Worm (Caenorhabditis elegans) whole organism, L1 larva: Measurements from ENCODE around the gene scl-5.
A peak's percentile ranks its signal among the peaks of the same experiment; 100 is the strongest.

Source experiments
- C34B4.2 ChIP-seq: sonication (generic microtip); optimal IDR thresholded peaks from 2 replicates; lab custom pipeline; 2017; ENCODE audit warnings: mild to moderate bottlenecking, missing genetic modification characterization, missing compliant biosample characterization
- Y116A8C.19 ChIP-seq: sonication (generic microtip); optimal IDR thresholded peaks from 2 replicates; lab custom pipeline; 2016; ENCODE audit warnings: missing compliant biosample characterization, missing genetic modification characterization, borderline replicate concordance
- aly-2 ChIP-seq: fragments of 150-350 bp; optimal IDR thresholded peaks from 2 replicates; lab custom pipeline; 2014; ENCODE audit warnings: missing biosample characterization, missing genetic modification characterization
- ama-1 ChIP-seq: fragments of 150-350 bp; optimal IDR thresholded peaks from 2 replicates; lab custom pipeline; 2014
- ceh-82 ChIP-seq, 3 experiments: fragments of 150-350 bp in 1 of 3; sonication (generic microtip) in 2 of 3; optimal IDR thresholded peaks; 2 replicates each; lab custom pipeline; 2014 to 2017; ENCODE audit warnings: missing biosample characterization in 3 of 3, missing genetic modification characterization in 3 of 3
- ceh-90 ChIP-seq: sonication (generic microtip); optimal IDR thresholded peaks from 2 replicates; lab custom pipeline; 2016; ENCODE audit warnings: missing genetic modification characterization, missing compliant biosample characterization
- dpl-1 ChIP-seq, 3 experiments: fragments of 150-350 bp in 2 of 3; sonication (generic microtip) in 1 of 3; optimal IDR thresholded peaks; 2 replicates each; lab custom pipeline; 2014 to 2017; ENCODE audit warnings: missing biosample characterization in 3 of 3, missing genetic modification characterization in 3 of 3, missing genetic modification reagents in 3 of 3
- efl-1 ChIP-seq, 4 experiments: fragments of 150-350 bp; optimal IDR thresholded peaks in 3 of 4; peaks in 1 of 4; 1 replicate in 1 of 4; 2 replicates in 3 of 4; lab custom pipeline; 2014; ENCODE audit warnings: missing biosample characterization in 2 of 4, missing genetic modification characterization in 2 of 4, missing genetic modification reagents in 2 of 4
- egl-13 ChIP-seq: sonication (generic microtip); optimal IDR thresholded peaks from 2 replicates; lab custom pipeline; 2016; ENCODE audit warnings: missing genotype, missing genetic modification reagents, missing genetic modification characterization, missing compliant biosample characterization
- elt-2 ChIP-seq: sonication (generic microtip); optimal IDR thresholded peaks from 2 replicates; lab custom pipeline; 2016; ENCODE audit warnings: missing genetic modification characterization, mild to moderate bottlenecking, inconsistent platforms, missing compliant biosample characterization, missing genetic modification reagents
- elt-3 ChIP-seq, 6 experiments: fragments of 150-350 bp in 1 of 6; sonication (generic microtip); optimal IDR thresholded peaks; 2 replicates each; lab custom pipeline; 2017 to 2018; ENCODE audit warnings: missing biosample characterization in 6 of 6, missing genetic modification characterization in 6 of 6, inconsistent platforms in 1 of 6
- fkh-4 ChIP-seq: sonication (generic microtip); optimal IDR thresholded peaks from 2 replicates; lab custom pipeline; 2016; ENCODE audit warnings: missing compliant biosample characterization, missing genetic modification characterization, borderline replicate concordance
- fkh-8 ChIP-seq: sonication (generic microtip); optimal IDR thresholded peaks from 2 replicates; lab custom pipeline; 2016; ENCODE audit warnings: mild to moderate bottlenecking, missing genetic modification characterization, missing compliant biosample characterization
- fos-1 ChIP-seq: fragments of 150-350 bp; optimal IDR thresholded peaks from 2 replicates; lab custom pipeline; 2014; ENCODE audit warnings: missing biosample characterization, missing genetic modification characterization
- jun-1 ChIP-seq: fragments of 150-350 bp; optimal IDR thresholded peaks from 2 replicates; lab custom pipeline; 2014; ENCODE audit warnings: missing biosample characterization, missing genetic modification reagents, missing genetic modification characterization
- lin-13 ChIP-seq: fragments of 150-350 bp; optimal IDR thresholded peaks from 2 replicates; lab custom pipeline; 2014; ENCODE audit warnings: missing biosample characterization, missing genetic modification reagents, missing genetic modification characterization
- lin-15B ChIP-seq: fragments of 150-350 bp; sonication (generic microtip); optimal IDR thresholded peaks from 3 replicates; lab custom pipeline; 2014; ENCODE audit warnings: missing biosample characterization, missing genetic modification characterization
- lin-39 ChIP-seq: fragments of 150-350 bp; optimal IDR thresholded peaks from 2 replicates; lab custom pipeline; 2014; ENCODE audit warnings: missing biosample characterization, missing genetic modification reagents, missing genetic modification characterization
- lir-3 ChIP-seq: sonication (generic microtip); optimal IDR thresholded peaks from 2 replicates; lab custom pipeline; 2016; ENCODE audit warnings: mild to moderate bottlenecking, missing genetic modification characterization, moderate library complexity, missing compliant biosample characterization; ENCODE audit not compliant: poor library complexity
- lsy-2 ChIP-seq, 2 experiments: fragments of 150-350 bp; optimal IDR thresholded peaks; 2 replicates each; lab custom pipeline; 2014; ENCODE audit warnings: missing biosample characterization in 2 of 2, missing genetic modification characterization in 2 of 2
- mdl-1 ChIP-seq, 2 experiments: fragments of 150-350 bp; optimal IDR thresholded peaks; 2 replicates each; lab custom pipeline; 2014 to 2017; ENCODE audit warnings: missing biosample characterization in 2 of 2, missing genetic modification characterization in 2 of 2, inconsistent platforms in 1 of 2
- mep-1 ChIP-seq: fragments of 150-350 bp; optimal IDR thresholded peaks from 2 replicates; lab custom pipeline; 2014; ENCODE audit warnings: missing biosample characterization, missing genetic modification characterization
- nhr-12 ChIP-seq: sonication (generic microtip); optimal IDR thresholded peaks from 2 replicates; lab custom pipeline; 2017; ENCODE audit warnings: missing biosample characterization, missing genetic modification characterization
- nhr-20 ChIP-seq: sonication (generic microtip); optimal IDR thresholded peaks from 2 replicates; lab custom pipeline; 2016; ENCODE audit warnings: mild to moderate bottlenecking, missing genetic modification characterization, missing compliant biosample characterization
- nhr-76 ChIP-seq: sonication (generic microtip); optimal IDR thresholded peaks from 2 replicates; lab custom pipeline; 2017; ENCODE audit warnings: missing biosample characterization, missing genetic modification characterization
- nhr-84 ChIP-seq: sonication (generic microtip); optimal IDR thresholded peaks from 2 replicates; lab custom pipeline; 2017; ENCODE audit warnings: missing biosample characterization, missing genetic modification characterization
- nhr-85 ChIP-seq: sonication (generic microtip); peaks from one replicate; lab custom pipeline; 2016; ENCODE audit warnings: missing genetic modification characterization, inconsistent platforms, missing compliant biosample characterization
- nhr-90 ChIP-seq: sonication (generic microtip); optimal IDR thresholded peaks from 2 replicates; lab custom pipeline; 2016; ENCODE audit warnings: mild to moderate bottlenecking, missing genetic modification characterization, missing compliant biosample characterization; ENCODE audit not compliant: poor library complexity
- pax-3 ChIP-seq: fragments of 200-800 bp; sonication (Bioruptor generic); optimal IDR thresholded peaks from 2 replicates; lab custom pipeline; 2018; ENCODE audit warnings: mild to moderate bottlenecking, missing genetic modification characterization, moderate library complexity, missing compliant biosample characterization
- pqm-1 ChIP-seq: sonication (generic microtip); optimal IDR thresholded peaks from 3 replicates; lab custom pipeline; 2017; ENCODE audit warnings: missing biosample characterization, missing genetic modification characterization
- skn-1 ChIP-seq: fragments of 150-350 bp; optimal IDR thresholded peaks from 2 replicates; lab custom pipeline; 2014; ENCODE audit warnings: missing biosample characterization, missing genetic modification characterization
- snu-23 ChIP-seq: sonication (generic microtip); optimal IDR thresholded peaks from 2 replicates; lab custom pipeline; 2016; ENCODE audit warnings: missing genetic modification characterization, missing compliant biosample characterization
- sptf-1 ChIP-seq: fragments of 150-350 bp; optimal IDR thresholded peaks from 2 replicates; lab custom pipeline; 2014; ENCODE audit warnings: missing biosample characterization, missing genetic modification characterization
- sup-37 ChIP-seq: fragments of 200-800 bp; sonication (Bioruptor generic); optimal IDR thresholded peaks from 2 replicates; lab custom pipeline; 2018; ENCODE audit warnings: mild to moderate bottlenecking, missing genetic modification characterization, missing compliant biosample characterization
- swsn-7 ChIP-seq: sonication (generic microtip); optimal IDR thresholded peaks from 2 replicates; lab custom pipeline; 2016; ENCODE audit warnings: missing genetic modification characterization, missing compliant biosample characterization
- tbx-2 ChIP-seq: sonication (generic microtip); optimal IDR thresholded peaks from 2 replicates; lab custom pipeline; 2016; ENCODE audit warnings: missing genetic modification characterization, missing compliant biosample characterization
- tlp-1 ChIP-seq: fragments of 150-350 bp; optimal IDR thresholded peaks from 2 replicates; lab custom pipeline; 2014; ENCODE audit warnings: missing biosample characterization, missing genetic modification characterization
- unc-130 ChIP-seq: fragments of 150-350 bp; optimal IDR thresholded peaks from 2 replicates; lab custom pipeline; 2017; ENCODE audit warnings: missing biosample characterization, missing genetic modification characterization, inconsistent platforms
- unc-30 ChIP-seq: sonication (generic microtip); optimal IDR thresholded peaks from 2 replicates; lab custom pipeline; 2017; ENCODE audit warnings: missing biosample characterization, missing genetic modification characterization
- unc-98 ChIP-seq: fragments of 200-800 bp; sonication (Bioruptor generic); IDR thresholded peaks from 2 replicates; pipeline ENCODE4 v1.3.6; 2022; ENCODE audit warnings: missing genetic modification characterization, missing compliant biosample characterization
- xbp-1 ChIP-seq: sonication (generic microtip); optimal IDR thresholded peaks from 2 replicates; lab custom pipeline; 2016; ENCODE audit warnings: missing genetic modification characterization, missing compliant biosample characterization
- ztf-11 ChIP-seq, 2 experiments: sonication (generic microtip); optimal IDR thresholded peaks; 2 replicates each; lab custom pipeline; 2016 to 2017; ENCODE audit warnings: missing genetic modification characterization in 2 of 2, missing biosample characterization in 1 of 2, missing compliant biosample characterization in 1 of 2
- ztf-4 ChIP-seq: fragments of 150-350 bp; optimal IDR thresholded peaks from 2 replicates; lab custom pipeline; 2014; ENCODE audit warnings: missing biosample characterization, missing genetic modification characterization

scl-5 gene

ce11 chrIV:13048157-13048556 is 15.7 kb upstream of the scl-5 start, which contains the start of gene scl-10:
TSS of gene scl-10 (plus strand) at chrIV:13048457.
- TF ChIP-seq ztf-4 (tag; lab: Kevin White, UChicago) (no peak), ceh-90 (tag; lab: Kevin White, UChicago) (no peak), lir-3 (tag; lab: Kevin White, UChicago) (no peak), sup-37 (GFP tag; lab: Kevin White, UChicago) (no peak), nhr-12 (tag; lab: Kevin White, UChicago) (no peak), unc-130 (no peak), pax-3 (tag; lab: Kevin White, UChicago) (no peak), nhr-85 (tag; lab: Kevin White, UChicago) (no peak), tbx-2 (tag; lab: Kevin White, UChicago) (no peak), aly-2 (tag; lab: Kevin White, UChicago) (no peak), mdl-1 (tag; optimal IDR thresholded peaks at IDR 0.05; lab: Kevin White, UChicago) (no peak), nhr-90 (tag; lab: Kevin White, UChicago) (no peak), xbp-1 (tag; lab: Kevin White, UChicago) (no peak), ama-1 (lab: Kevin White, UChicago) (no peak), unc-30 (tag; lab: Kevin White, UChicago) (no peak), lin-15B (no peak), pqm-1 (no peak), ceh-82 (tag; optimal IDR thresholded peaks at IDR 0.05; lab: Kevin White, UChicago) (no peak), jun-1 (no peak), tlp-1 (tag; lab: Kevin White, UChicago) (no peak)

ce11 chrIV:13051073-13051472 is 12.7 kb upstream of the scl-5 start, which contains the start of gene scl-11:
TSS of gene scl-11 (plus strand) at chrIV:13051373.
- TF ChIP-seq fkh-8 (tag; lab: Kevin White, UChicago) (no peak), swsn-7 (tag; lab: Kevin White, UChicago) (no peak), skn-1 (tag; lab: Kevin White, UChicago) (no peak), elt-3 (tag; optimal IDR thresholded peaks at IDR 0.05; lab: Kevin White, UChicago) (no peak), ceh-82 (tag; optimal IDR thresholded peaks at IDR 0.05; lab: Kevin White, UChicago) (no peak), nhr-84 (tag; lab: Kevin White, UChicago) (no peak), unc-98 (GFP tag; lab: Robert Waterston, UW) (no peak), lir-3 (tag; lab: Kevin White, UChicago) (no peak), unc-30 (tag; lab: Kevin White, UChicago) (no peak), lin-13 (GFP tag; lab: Kevin White, UChicago) (no peak)

ce11 chrIV:13052568-13052967 is 11.2 kb upstream of the scl-5 start, which contains the start of gene F49E11.7:
TSS of gene F49E11.7 (plus strand) at chrIV:13052868.
- no peak for TF ChIP-seq efl-1 (optimal IDR thresholded peaks at IDR 0.05; lab: Kevin White, UChicago)
- TF ChIP-seq efl-1 (GFP tag; optimal IDR thresholded peaks at IDR 0.05 in 1 of 2; lab: Kevin White, UChicago) = peak in 1 of 2 experiments; percentile 17
- TF ChIP-seq nhr-76 (tag; lab: Kevin White, UChicago) = no peak
- TF ChIP-seq, all 84 proteins: peak for 1

- TF ChIP-seq fos-1 (no peak), xbp-1 (tag; lab: Kevin White, UChicago) (no peak), tlp-1 (tag; lab: Kevin White, UChicago) (no peak), skn-1 (tag; lab: Kevin White, UChicago) (no peak), nhr-84 (tag; lab: Kevin White, UChicago) (no peak), jun-1 (no peak), snu-23 (no peak), sptf-1 (no peak), elt-2 (no peak), lin-39 (tag; lab: Kevin White, UChicago) (no peak), lin-13 (GFP tag; lab: Kevin White, UChicago) (no peak)
Measured at ce11 chrIV:13056026-13056425, 7.8 kb upstream of the scl-5 start, which contains the start of gene scl-1. TSS of gene scl-1 (plus strand) at chrIV:13056326.

ce11 chrIV:13057418-13057817 is 6.4 kb upstream of the scl-5 start, which contains the start of gene scl-2:
TSS of gene scl-2 (plus strand) at chrIV:13057710.
- TF ChIP-seq elt-2 = peak; percentile 99
- no peak for TF ChIP-seq lsy-2 (tag; optimal IDR thresholded peaks at IDR 0.05; lab: Kevin White, UChicago)
- TF ChIP-seq pqm-1 = no peak
- TF ChIP-seq mdl-1 (tag; optimal IDR thresholded peaks at IDR 0.05; lab: Kevin White, UChicago) = peak in 1 of 2 experiments; percentile 0
- TF ChIP-seq fkh-4 (tag; lab: Kevin White, UChicago) = no peak
- no peak for TF ChIP-seq dpl-1 (GFP tag; optimal IDR thresholded peaks at IDR 0.05; lab: Kevin White, UChicago)
- no peak for TF ChIP-seq lir-3 (tag; lab: Kevin White, UChicago)
- peak; percentile 80 for TF ChIP-seq jun-1
- no peak for TF ChIP-seq Y116A8C.19 (tag; lab: Kevin White, UChicago)
- TF ChIP-seq aly-2 (tag; lab: Kevin White, UChicago) = no peak
- TF ChIP-seq nhr-20 (tag; lab: Kevin White, UChicago) = no peak
- no peak for TF ChIP-seq C34B4.2
- TF ChIP-seq nhr-85 (tag; lab: Kevin White, UChicago) = no peak
- TF ChIP-seq ztf-11 (tag; optimal IDR thresholded peaks at IDR 0.05; lab: Kevin White, UChicago) = no peak
- TF ChIP-seq mep-1 (tag; lab: Kevin White, UChicago) = no peak
- TF ChIP-seq elt-3 (tag; optimal IDR thresholded peaks at IDR 0.05; lab: Kevin White, UChicago) = no peak
- no peak for TF ChIP-seq efl-1 (optimal IDR thresholded peaks at IDR 0.05; lab: Kevin White, UChicago)
- TF ChIP-seq efl-1 (GFP tag; optimal IDR thresholded peaks at IDR 0.05 in 1 of 2; lab: Kevin White, UChicago) = peak in 1 of 2 experiments; percentile 35
- TF ChIP-seq egl-13 (tag; lab: Kevin White, UChicago) = no peak
